Worm (Caenorhabditis elegans): ENCODE measurements around the gene srd-5.

Gene srd-5

ce11 chrIV:5691189-5691588 is 16.9 kb upstream of the srd-5 start:
- TF ChIP-seq tbx-37 (GFP tag; conservative IDR thresholded peaks at IDR 0.05) (peak; percentile 48; the same call in 1 of the 2 replicates), flt-1 (GFP tag; IDR thresholded peaks at IDR 0.05) (peak; percentile 49; the same call in 1 of the 2 replicates)

DNA sequence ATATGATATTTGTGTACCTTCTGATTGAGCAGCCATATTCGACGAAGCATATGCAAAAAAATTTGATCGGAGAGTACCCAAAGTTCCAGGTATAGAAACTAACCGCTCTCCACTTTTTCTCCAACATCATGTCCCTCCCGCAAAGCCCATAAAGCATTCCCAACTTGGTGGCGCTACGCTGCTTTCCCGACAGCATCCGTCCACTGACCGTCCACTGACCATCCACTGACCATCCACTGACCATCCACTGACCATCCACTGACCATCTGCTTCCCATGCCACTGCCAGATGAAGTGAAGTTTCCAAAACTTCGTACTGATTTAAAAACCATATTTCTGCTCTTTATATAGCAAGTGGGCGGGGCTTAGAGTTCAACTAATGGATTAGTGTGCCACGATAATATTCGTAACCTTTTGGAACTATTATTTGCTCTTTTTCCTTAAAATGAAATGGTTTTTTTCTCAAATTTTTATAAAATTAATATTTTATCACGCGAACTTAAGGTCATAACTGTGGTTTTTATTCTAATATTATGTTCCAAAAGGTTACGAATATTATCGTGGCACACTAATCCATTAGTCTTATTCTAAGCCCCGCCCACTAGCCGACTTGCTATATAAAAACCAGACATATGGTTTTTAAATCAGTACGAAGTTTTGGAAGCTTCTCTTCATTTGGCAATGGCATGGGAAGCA is 16.2 kb upstream of the srd-5 start, which contains the start of gene C55C3.8:
TSS of gene C55C3.8 (plus strand) at position 645 of the 695 bp plus-strand sequence.
- TF ChIP-seq tbx-37 (GFP tag; conservative IDR thresholded peaks at IDR 0.05) (no peak), scrt-1 (GFP tag; IDR thresholded peaks at IDR 0.05) (no peak), hmbx-1 (tag; optimal IDR thresholded peaks at IDR 0.05) (no peak), hmg-4 (GFP tag; optimal IDR thresholded peaks at IDR 0.05) (no peak), ama-1 (optimal IDR thresholded peaks at IDR 0.05) (no peak), aly-1 (tag; optimal IDR thresholded peaks at IDR 0.05) (no peak), tbx-11 (GFP tag; IDR thresholded peaks at IDR 0.05) (no peak), ceh-36 (tag; optimal IDR thresholded peaks at IDR 0.05) (no peak), B0310.2 (tag; optimal IDR thresholded peaks at IDR 0.05) (no peak), sea-1 (GFP tag; conservative IDR thresholded peaks at IDR 0.05) (no peak), flt-1 (GFP tag; IDR thresholded peaks at IDR 0.05) (no peak), tra-4 (tag; optimal IDR thresholded peaks at IDR 0.05) (no peak), F13C5.2 (tag; optimal IDR thresholded peaks at IDR 0.05) (no peak), pes-1 (GFP tag; IDR thresholded peaks at IDR 0.05) (no peak), hnd-1 (tag; optimal IDR thresholded peaks at IDR 0.05) (no peak), ceh-13 (GFP tag; optimal IDR thresholded peaks at IDR 0.05) (no peak)

- TF ChIP-seq ceh-13 (GFP tag; optimal IDR thresholded peaks at IDR 0.05) (no peak), sea-1 (GFP tag; conservative IDR thresholded peaks at IDR 0.05) (no peak), flt-1 (GFP tag; IDR thresholded peaks at IDR 0.05) (no peak), tbx-37 (GFP tag; conservative IDR thresholded peaks at IDR 0.05) (no peak), hmbx-1 (tag; optimal IDR thresholded peaks at IDR 0.05) (no peak), B0310.2 (tag; optimal IDR thresholded peaks at IDR 0.05) (no peak), ama-1 (optimal IDR thresholded peaks at IDR 0.05) (no peak), ets-7 (tag; optimal IDR thresholded peaks at IDR 0.05) (no peak), ceh-36 (tag; optimal IDR thresholded peaks at IDR 0.05) (no peak), hnd-1 (tag; optimal IDR thresholded peaks at IDR 0.05) (no peak), hmg-4 (GFP tag; optimal IDR thresholded peaks at IDR 0.05) (no peak)
These were observed 10.7 kb upstream of the srd-5 start, which contains the start of gene C55C3.3 for ce11 chrIV:5685014-5685413. Gene C55C3.3 (plus strand): TSS chrIV:5685287.

DNA sequence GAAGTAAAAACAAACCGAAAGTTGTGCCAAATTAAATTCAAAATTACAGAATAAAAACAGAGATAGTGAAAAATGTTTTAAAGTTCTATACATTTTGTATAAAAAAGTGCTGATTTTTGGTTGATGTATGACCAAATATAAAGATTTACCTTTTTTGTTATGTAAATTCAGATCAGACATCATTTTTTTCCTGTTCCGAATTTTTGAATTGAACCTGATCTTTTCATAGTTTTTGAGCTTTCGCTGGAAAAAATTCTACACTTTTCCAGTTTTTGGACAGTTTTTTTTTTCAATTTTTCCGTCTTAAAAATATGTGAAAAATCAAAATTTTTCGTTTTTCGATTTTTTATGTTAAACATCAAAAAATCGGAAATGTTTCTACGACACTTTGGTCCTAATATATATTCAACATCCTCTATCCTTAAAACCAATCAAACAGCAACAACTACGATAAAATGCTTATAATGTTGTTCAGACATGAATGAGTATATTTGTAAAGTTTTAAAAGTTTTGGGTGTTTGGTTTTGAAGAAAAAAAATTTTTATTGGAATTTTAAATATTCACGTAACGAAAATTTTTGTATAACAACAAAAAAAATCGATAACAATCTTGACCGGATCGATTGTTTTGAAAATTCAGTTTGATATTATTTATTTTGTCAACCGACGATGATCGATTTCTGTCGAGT is 8.4 kb upstream of the srd-5 start, which contains the start of the genes C55C3.7 and C55C3.6:
TSS of gene C55C3.7 (minus strand) at position 101 of the 688 bp plus-strand sequence.
TSS of gene C55C3.6 (plus strand) at position 638 of the 688 bp plus-strand sequence.
- TF ChIP-seq ets-7 (tag; optimal IDR thresholded peaks at IDR 0.05) (no peak), scrt-1 (GFP tag; IDR thresholded peaks at IDR 0.05) (no peak), aly-1 (tag; optimal IDR thresholded peaks at IDR 0.05) (no peak), flt-1 (GFP tag; IDR thresholded peaks at IDR 0.05) (no peak), tra-4 (tag; optimal IDR thresholded peaks at IDR 0.05) (no peak), sea-1 (GFP tag; conservative IDR thresholded peaks at IDR 0.05) (no peak), ceh-13 (GFP tag; optimal IDR thresholded peaks at IDR 0.05) (no peak), tbx-37 (GFP tag; conservative IDR thresholded peaks at IDR 0.05) (no peak), F13C5.2 (tag; optimal IDR thresholded peaks at IDR 0.05) (no peak)

- TF ChIP-seq tra-4 (tag; optimal IDR thresholded peaks at IDR 0.05) (no peak), hmg-4 (GFP tag; optimal IDR thresholded peaks at IDR 0.05) (no peak), flt-1 (GFP tag; IDR thresholded peaks at IDR 0.05) (no peak), B0310.2 (tag; optimal IDR thresholded peaks at IDR 0.05) (no peak), hmbx-1 (tag; optimal IDR thresholded peaks at IDR 0.05) (no peak), hnd-1 (tag; optimal IDR thresholded peaks at IDR 0.05) (no peak), tbx-11 (GFP tag; IDR thresholded peaks at IDR 0.05) (no peak), scrt-1 (GFP tag; IDR thresholded peaks at IDR 0.05) (no peak), pes-1 (GFP tag; IDR thresholded peaks at IDR 0.05) (no peak), aly-1 (tag; optimal IDR thresholded peaks at IDR 0.05) (no peak), ceh-36 (tag; optimal IDR thresholded peaks at IDR 0.05) (no peak), ama-1 (optimal IDR thresholded peaks at IDR 0.05) (no peak), ets-7 (tag; optimal IDR thresholded peaks at IDR 0.05) (no peak), ceh-13 (GFP tag; optimal IDR thresholded peaks at IDR 0.05) (no peak), tbx-37 (GFP tag; conservative IDR thresholded peaks at IDR 0.05) (no peak), sea-1 (GFP tag; conservative IDR thresholded peaks at IDR 0.05) (no peak), F13C5.2 (tag; optimal IDR thresholded peaks at IDR 0.05) (no peak)
These were observed 3.7 kb upstream of the srd-5 start, which contains the start of gene C55C3.4 for ce11 chrIV:5678044-5678443. Gene C55C3.4 (minus strand): TSS chrIV:5678144.

ce11 chrIV:5671325-5671724 is 3.0 kb downstream of the srd-5 start:
- no peak for TF ChIP-seq ceh-13 (GFP tag; optimal IDR thresholded peaks at IDR 0.05)
- no peak for TF ChIP-seq hmbx-1 (tag; optimal IDR thresholded peaks at IDR 0.05)
- no peak for TF ChIP-seq hmg-4 (GFP tag; optimal IDR thresholded peaks at IDR 0.05)
- no peak for TF ChIP-seq ceh-36 (tag; optimal IDR thresholded peaks at IDR 0.05)
- TF ChIP-seq flt-1 (GFP tag; IDR thresholded peaks at IDR 0.05): no peak
- TF ChIP-seq scrt-1 (GFP tag; IDR thresholded peaks at IDR 0.05): no peak
- TF ChIP-seq hnd-1 (tag; optimal IDR thresholded peaks at IDR 0.05): no peak
- TF ChIP-seq tbx-37 (GFP tag; conservative IDR thresholded peaks at IDR 0.05): no peak
- TF ChIP-seq ama-1 (optimal IDR thresholded peaks at IDR 0.05): no peak
- no peak for TF ChIP-seq F13C5.2 (tag; optimal IDR thresholded peaks at IDR 0.05)
- TF ChIP-seq tra-4 (tag; optimal IDR thresholded peaks at IDR 0.05): no peak
- no peak for TF ChIP-seq aly-1 (tag; optimal IDR thresholded peaks at IDR 0.05)

- TF ChIP-seq hmg-4 (GFP tag; optimal IDR thresholded peaks at IDR 0.05) (no peak), aly-1 (tag; optimal IDR thresholded peaks at IDR 0.05) (no peak), tbx-37 (GFP tag; conservative IDR thresholded peaks at IDR 0.05) (no peak), scrt-1 (GFP tag; IDR thresholded peaks at IDR 0.05) (no peak), B0310.2 (tag; optimal IDR thresholded peaks at IDR 0.05) (no peak), tra-4 (tag; optimal IDR thresholded peaks at IDR 0.05) (no peak), F13C5.2 (tag; optimal IDR thresholded peaks at IDR 0.05) (no peak), pes-1 (GFP tag; IDR thresholded peaks at IDR 0.05) (no peak), tbx-11 (GFP tag; IDR thresholded peaks at IDR 0.05) (no peak), hnd-1 (tag; optimal IDR thresholded peaks at IDR 0.05) (no peak), ceh-36 (tag; optimal IDR thresholded peaks at IDR 0.05) (no peak), hmbx-1 (tag; optimal IDR thresholded peaks at IDR 0.05) (no peak), flt-1 (GFP tag; IDR thresholded peaks at IDR 0.05) (no peak), ama-1 (optimal IDR thresholded peaks at IDR 0.05) (no peak), sea-1 (GFP tag; conservative IDR thresholded peaks at IDR 0.05) (no peak), ceh-13 (GFP tag; optimal IDR thresholded peaks at IDR 0.05) (no peak), ets-7 (tag; optimal IDR thresholded peaks at IDR 0.05) (no peak)
These were observed 4.9 kb downstream of the srd-5 start, which contains the start of gene T19E7.6 for ce11 chrIV:5669459-5669858. Gene T19E7.6 (minus strand): TSS chrIV:5669503.
